Fruit fly (Drosophila melanogaster) Kc167 (cell line): Measurements from ENCODE around the gene Nhe2.

Experiments used
- Sin3A ChIP-seq: fragments of >200 bp; optimal IDR thresholded peaks from 2 replicates; lab custom pipeline; 2018; ENCODE audit warnings: missing external identifiers
- h ChIP-seq: fragments of >200 bp; optimal IDR thresholded peaks from 3 replicates; lab custom pipeline; 2018; ENCODE audit warnings: missing external identifiers

dm6 chr2L:21108759-21109282 is 4.5 kb downstream of the Nhe2 start:
- TF ChIP-seq Sin3A (lab: Kevin White, UChicago) (no peak), h (lab: Kevin White, UChicago) (no peak)
